Fruit fly (Drosophila melanogaster) whole organism, embryonic: ENCODE results near the gene Ada1-1.

Experiments
- ATbp ChIP-seq: fragments of 200-800 bp; sonication (Bioruptor generic); optimal IDR thresholded peaks from 2 replicates; lab custom pipeline; 2017; ENCODE audit warnings: missing biosample characterization, mild to moderate bottlenecking, missing genetic modification characterization, missing genetic modification reagents
- BEAF-32 ChIP-seq: fragments of 200-800 bp; sonication (Bioruptor generic); optimal IDR thresholded peaks from 3 replicates; lab custom pipeline; 2017; ENCODE audit warnings: missing biosample characterization, missing genetic modification characterization, mild to moderate bottlenecking, moderate library complexity, missing genetic modification reagents
- CG10267 ChIP-seq: fragments of 200-800 bp; sonication (Bioruptor generic); optimal IDR thresholded peaks from 2 replicates; lab custom pipeline; 2018; ENCODE audit warnings: missing biosample characterization, mild to moderate bottlenecking, missing genetic modification characterization, moderate library complexity
- CG10959 ChIP-seq: fragments of 200-800 bp; sonication (Bioruptor generic); IDR thresholded peaks from 2 replicates; pipeline ENCODE4 v1.3.6; 2022; ENCODE audit warnings: missing biosample characterization, missing genetic modification characterization
- CG11560 ChIP-seq: fragments of 200-800 bp; sonication (Bioruptor generic); IDR thresholded peaks from 3 replicates; pipeline ENCODE4 v1.3.6; 2022; ENCODE audit warnings: missing biosample characterization, missing genetic modification characterization
- CG12219 ChIP-seq: fragments of 200-800 bp; sonication (Bioruptor generic); optimal IDR thresholded peaks from 3 replicates; lab custom pipeline; 2018; ENCODE audit warnings: missing biosample characterization, mild to moderate bottlenecking, missing genetic modification characterization
- CG12391 ChIP-seq: fragments of 200-800 bp; sonication (Bioruptor generic); optimal IDR thresholded peaks from 3 replicates; lab custom pipeline; 2018; ENCODE audit warnings: missing biosample characterization, mild to moderate bottlenecking, missing genetic modification characterization, moderate library complexity
- CG13424 ChIP-seq: fragments of 200-800 bp; sonication (Bioruptor generic); optimal IDR thresholded peaks from 2 replicates; lab custom pipeline; 2019; ENCODE audit warnings: missing biosample characterization, mild to moderate bottlenecking, missing genetic modification characterization, moderate library complexity
- CG14441 ChIP-seq: fragments of 200-800 bp; sonication (Bioruptor generic); IDR thresholded peaks from 2 replicates; pipeline ENCODE4 v1.3.6; 2022; ENCODE audit warnings: missing biosample characterization, missing genetic modification characterization
- CG17186 ChIP-seq: fragments of 200-800 bp; sonication (Bioruptor generic); optimal IDR thresholded peaks from 3 replicates; lab custom pipeline; 2017; ENCODE audit warnings: missing biosample characterization, missing genetic modification reagents, missing genetic modification characterization
- CG17359 ChIP-seq: fragments of 200-800 bp; sonication (Bioruptor generic); optimal IDR thresholded peaks from 3 replicates; lab custom pipeline; 2018; ENCODE audit warnings: missing biosample characterization, mild to moderate bottlenecking, missing genetic modification characterization, moderate library complexity
- CG17612 ChIP-seq: fragments of 200-800 bp; sonication (Bioruptor generic); IDR thresholded peaks from 2 replicates; pipeline ENCODE4 v1.3.6; 2022; ENCODE audit warnings: missing biosample characterization, missing genetic modification characterization
- CG2712 ChIP-seq: fragments of 200-800 bp; optimal IDR thresholded peaks from 3 replicates; lab custom pipeline; 2019; ENCODE audit warnings: missing biosample characterization, mild to moderate bottlenecking, missing genetic modification characterization, moderate library complexity
- CG31224 ChIP-seq: fragments of 200-800 bp; sonication (Bioruptor generic); IDR thresholded peaks from 2 replicates; pipeline ENCODE4 v1.3.6; 2022; ENCODE audit warnings: missing biosample characterization, missing genetic modification characterization
- CG3281 ChIP-seq: fragments of 200-800 bp; sonication (Bioruptor generic); optimal IDR thresholded peaks from 3 replicates; lab custom pipeline; 2017; ENCODE audit warnings: missing biosample characterization, mild to moderate bottlenecking, missing genetic modification characterization
- CG6654 ChIP-seq: fragments of 200-800 bp; sonication (Bioruptor generic); optimal IDR thresholded peaks from 2 replicates; lab custom pipeline; 2017; ENCODE audit warnings: missing biosample characterization, mild to moderate bottlenecking, missing genetic modification characterization
- CG6854 ChIP-seq: fragments of 200-800 bp; sonication (Bioruptor generic); optimal IDR thresholded peaks from 3 replicates; lab custom pipeline; 2017; ENCODE audit warnings: missing biosample characterization, mild to moderate bottlenecking, missing genetic modification characterization
- CG7357 ChIP-seq: fragments of 200-800 bp; sonication (Bioruptor generic); IDR thresholded peaks from 3 replicates; pipeline ENCODE4 v1.3.6; 2022; ENCODE audit warnings: missing biosample characterization, missing genetic modification characterization
- CG8478 ChIP-seq: fragments of >200 bp; optimal IDR thresholded peaks from 2 replicates; lab custom pipeline; 2018
- D19B ChIP-seq: fragments of 200-800 bp; sonication (Bioruptor generic); optimal IDR thresholded peaks from 2 replicates; lab custom pipeline; 2017; ENCODE audit warnings: missing biosample characterization, mild to moderate bottlenecking, missing genetic modification characterization
- Dip3 ChIP-seq: fragments of 200-800 bp; sonication (Bioruptor generic); optimal IDR thresholded peaks from 3 replicates; lab custom pipeline; 2016; ENCODE audit warnings: missing biosample characterization, missing genetic modification characterization
- Gug ChIP-seq: fragments of 200-800 bp; sonication (Bioruptor generic); IDR thresholded peaks from 4 replicates; pipeline ENCODE4 v1.3.6; 2022; ENCODE audit warnings: missing biosample characterization, missing genetic modification characterization
- HmgD ChIP-seq: fragments of 200-800 bp; sonication (Bioruptor generic); optimal IDR thresholded peaks from 3 replicates; lab custom pipeline; 2016; ENCODE audit warnings: missing biosample characterization, missing genetic modification characterization
- Hr78 ChIP-seq, 2 experiments: fragments of 200-800 bp in 1 of 2; fragments of >200 bp in 1 of 2; sonication (Bioruptor generic) in 1 of 2; optimal IDR thresholded peaks; 2 replicates each; lab custom pipeline; 2017 to 2019; ENCODE audit warnings: missing biosample characterization in 2 of 2, missing genetic modification characterization in 2 of 2, mild to moderate bottlenecking in 1 of 2, moderate library complexity in 1 of 2
- Lim3 ChIP-seq: fragments of 200-800 bp; sonication (Bioruptor generic); IDR thresholded peaks from 2 replicates; pipeline ENCODE4 v1.3.6; 2022; ENCODE audit warnings: missing biosample characterization, missing genetic modification characterization
- Lpt ChIP-seq: fragments of >200 bp; optimal IDR thresholded peaks from 2 replicates; lab custom pipeline; 2018; ENCODE audit warnings: missing biosample characterization, missing genetic modification characterization
- Med ChIP-seq: fragments of 200-800 bp; sonication (Bioruptor generic); peaks from one replicate; lab custom pipeline; 2016; ENCODE audit warnings: missing biosample characterization, missing genetic modification characterization, mild to moderate bottlenecking, inconsistent platforms, moderate library complexity
- Meics ChIP-seq: fragments of 200-800 bp; sonication (Bioruptor generic); optimal IDR thresholded peaks from 2 replicates; lab custom pipeline; 2017; ENCODE audit warnings: missing biosample characterization, mild to moderate bottlenecking, missing genetic modification characterization
- PHDP ChIP-seq: fragments of 200-800 bp; sonication (Bioruptor generic); optimal IDR thresholded peaks from 3 replicates; lab custom pipeline; 2018; ENCODE audit warnings: missing biosample characterization, mild to moderate bottlenecking, missing genetic modification characterization, moderate library complexity
- az2 ChIP-seq: fragments of 200-800 bp; sonication (Bioruptor generic); optimal IDR thresholded peaks from 3 replicates; lab custom pipeline; 2016; ENCODE audit warnings: missing biosample characterization, missing genetic modification characterization
- btn ChIP-seq: fragments of 200-800 bp; sonication (Bioruptor generic); optimal IDR thresholded peaks from 2 replicates; lab custom pipeline; 2016; ENCODE audit warnings: missing biosample characterization, missing genetic modification characterization
- disco-r ChIP-seq: fragments of 200-800 bp; sonication (Bioruptor generic); optimal IDR thresholded peaks from 2 replicates; lab custom pipeline; 2016; ENCODE audit warnings: missing biosample characterization, missing genetic modification characterization
- ewg ChIP-seq: fragments of 200-800 bp; sonication (Bioruptor generic); optimal IDR thresholded peaks from 3 replicates; lab custom pipeline; 2017; ENCODE audit warnings: mild to moderate bottlenecking, missing biosample characterization, missing genetic modification reagents, missing genetic modification characterization
- eyg ChIP-seq: fragments of 200-800 bp; sonication (Bioruptor generic); optimal IDR thresholded peaks from 3 replicates; lab custom pipeline; 2016; ENCODE audit warnings: missing biosample characterization, missing genetic modification characterization
- inv ChIP-seq: fragments of 200-800 bp; sonication (Bioruptor generic); IDR thresholded peaks from 2 replicates; pipeline ENCODE4 v1.3.6; 2022; ENCODE audit warnings: missing biosample characterization, missing genetic modification characterization; ENCODE audit not compliant: partially characterized antibody
- mirr ChIP-seq: fragments of 200-800 bp; sonication (Bioruptor generic); optimal IDR thresholded peaks from 3 replicates; lab custom pipeline; 2018; ENCODE audit warnings: missing biosample characterization, mild to moderate bottlenecking, missing genetic modification characterization
- nerfin-1 ChIP-seq: fragments of 200-800 bp; sonication (Bioruptor generic); optimal IDR thresholded peaks from 3 replicates; lab custom pipeline; 2019; ENCODE audit warnings: missing biosample characterization, mild to moderate bottlenecking, missing genetic modification characterization, moderate library complexity
- prd ChIP-seq, 3 experiments: fragments of >200 bp in 2 of 3; fragments of 200-800 bp in 1 of 3; sonication (Bioruptor generic) in 1 of 3; optimal IDR thresholded peaks in 2 of 3; IDR thresholded peaks in 1 of 3; 2 replicates in 2 of 3; 3 replicates in 1 of 3; pipeline versions ENCODE4 v1.3.6 to Lab custom; 2017 to 2022; ENCODE audit warnings: missing biosample characterization in 1 of 3, missing genetic modification characterization in 1 of 3
- pros ChIP-seq: fragments of 200-800 bp; sonication (Bioruptor generic); optimal IDR thresholded peaks from 3 replicates; lab custom pipeline; 2019; ENCODE audit warnings: missing biosample characterization, mild to moderate bottlenecking, missing genetic modification characterization, moderate library complexity
- rib ChIP-seq: fragments of 200-800 bp; sonication (Bioruptor generic); IDR thresholded peaks from 2 replicates; pipeline ENCODE4 v1.3.6; 2022; ENCODE audit warnings: missing biosample characterization, missing genetic modification characterization
- ro ChIP-seq: fragments of 200-800 bp; sonication (Bioruptor generic); IDR thresholded peaks from 2 replicates; pipeline ENCODE4 v1.3.6; 2022; ENCODE audit warnings: missing biosample characterization, missing genetic modification characterization
- salm ChIP-seq: fragments of 200-800 bp; sonication (Bioruptor generic); optimal IDR thresholded peaks from 2 replicates; lab custom pipeline; 2018; ENCODE audit warnings: missing biosample characterization, mild to moderate bottlenecking, missing genetic modification characterization
- shn ChIP-seq: fragments of 200-800 bp; sonication (Bioruptor generic); optimal IDR thresholded peaks from 3 replicates; lab custom pipeline; 2016; ENCODE audit warnings: missing biosample characterization, missing genetic modification characterization
- slbo ChIP-seq: fragments of 200-800 bp; sonication (Bioruptor generic); IDR thresholded peaks from 2 replicates; pipeline ENCODE4 v1.3.6; 2022; ENCODE audit warnings: missing biosample characterization, missing genetic modification characterization
- stwl ChIP-seq: fragments of 200-800 bp; sonication (Bioruptor generic); optimal IDR thresholded peaks from 3 replicates; lab custom pipeline; 2018; ENCODE audit warnings: missing biosample characterization, mild to moderate bottlenecking, missing genetic modification characterization, moderate library complexity
- tap ChIP-seq: fragments of 200-800 bp; optimal IDR thresholded peaks from 3 replicates; lab custom pipeline; 2019; ENCODE audit warnings: missing biosample characterization, mild to moderate bottlenecking, missing genetic modification characterization, moderate library complexity
- tgo ChIP-seq: fragments of 200-800 bp; sonication (Bioruptor generic); IDR thresholded peaks from 3 replicates; pipeline ENCODE4 v1.3.6; 2022; ENCODE audit warnings: missing biosample characterization, missing genetic modification characterization
- tll ChIP-seq, 2 experiments: fragments of 200-800 bp in 1 of 2; fragments of >200 bp in 1 of 2; sonication (Bioruptor generic) in 1 of 2; optimal IDR thresholded peaks; 2 replicates each; lab custom pipeline; 2017 to 2019; ENCODE audit warnings: missing biosample characterization in 2 of 2, missing genetic modification characterization in 2 of 2, mild to moderate bottlenecking in 1 of 2, moderate library complexity in 1 of 2
- tna ChIP-seq: fragments of 200-800 bp; sonication (Bioruptor generic); IDR thresholded peaks from 2 replicates; pipeline ENCODE4 v1.3.6; 2022; ENCODE audit warnings: missing biosample characterization, missing genetic modification characterization; ENCODE audit not compliant: partially characterized antibody
- trem ChIP-seq: fragments of 200-800 bp; optimal IDR thresholded peaks from 3 replicates; lab custom pipeline; 2019; ENCODE audit warnings: missing biosample characterization, mild to moderate bottlenecking, missing genetic modification characterization, moderate library complexity

Ada1-1 gene

DNA sequence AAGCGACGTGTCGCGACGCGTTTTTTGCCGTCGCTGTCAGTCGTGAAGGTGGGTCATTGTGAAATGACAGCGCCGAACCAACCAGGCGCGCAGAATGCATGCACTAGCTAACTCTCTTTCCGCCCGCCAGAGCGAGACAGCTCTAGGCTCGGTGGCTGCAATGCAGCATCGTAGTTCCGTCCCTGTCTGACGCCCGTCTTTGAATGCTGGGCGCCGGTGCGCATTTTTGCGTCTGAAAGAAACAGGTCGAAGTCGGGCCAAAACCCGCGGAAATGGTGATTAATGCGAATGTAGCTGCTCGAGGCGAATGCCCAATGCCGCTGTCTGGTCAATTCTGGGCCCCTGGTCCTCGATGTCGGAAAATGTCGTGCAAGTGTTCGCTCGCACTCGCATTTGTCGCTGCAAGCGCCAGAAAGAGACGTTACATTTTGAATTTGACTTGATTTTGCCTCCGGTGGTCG lies 10.8 kb downstream of the Ada1-1 start (continued):
- TF ChIP-seq CG14441 (GFP tag; lab: Robert Waterston, UW) (no peak), Med (GFP tag; lab: Kevin White, UChicago) (peak; percentile 96), CG17359 (peak; percentile 42), ewg (peak; percentile 68), CG2712 (tag; lab: Kevin White, UChicago) (peak; percentile 66), Dip3 (GFP tag; lab: Kevin White, UChicago) (no peak), slbo (GFP tag; lab: Robert Waterston, UW) (no peak), ATbp (GFP tag; lab: Kevin White, UChicago) (peak; percentile 0), CG8478 (peak; percentile 94), nerfin-1 (tag; lab: Kevin White, UChicago) (peak; percentile 88), CG10267 (tag; lab: Kevin White, UChicago) (no peak), trem (tag; lab: Kevin White, UChicago) (peak; percentile 37), tll (GFP tag; optimal IDR thresholded peaks at IDR 0.05; lab: Kevin White, UChicago) (peak in 1 of 2 experiments; percentile 92), CG6854 (GFP tag; lab: Kevin White, UChicago) (peak; percentile 80), HmgD (GFP tag; lab: Kevin White, UChicago) (peak; percentile 98), CG3281 (peak; percentile 63), pros (peak; percentile 99), PHDP (tag; lab: Kevin White, UChicago) (peak; percentile 49), CG7357 (GFP tag; lab: Robert Waterston, UW) (no peak), eyg (no peak), Lpt (GFP tag; lab: Kevin White, UChicago) (no peak), Hr78 (GFP tag; optimal IDR thresholded peaks at IDR 0.05; lab: Kevin White, UChicago) (peak in 1 of 2 experiments; percentile 94), prd (optimal IDR thresholded peaks at IDR 0.05; lab: Kevin White, UChicago) (no peak), prd (GFP tag; IDR thresholded peaks at IDR 0.05; lab: Robert Waterston, UW) (no peak), mirr (GFP tag; lab: Kevin White, UChicago) (peak; percentile 80), disco-r (GFP tag; lab: Kevin White, UChicago) (peak; percentile 50), shn (GFP tag; lab: Kevin White, UChicago) (peak; percentile 71), D19B (GFP tag; lab: Kevin White, UChicago) (no peak), CG31224 (GFP tag; lab: Robert Waterston, UW) (no peak), CG17186 (GFP tag; lab: Kevin White, UChicago) (peak; percentile 87), CG6654 (GFP tag; lab: Kevin White, UChicago) (no peak), stwl (tag; lab: Kevin White, UChicago) (peak; percentile 43), tap (tag; lab: Kevin White, UChicago) (peak; percentile 57), salm (peak; percentile 43), Lim3 (GFP tag; lab: Robert Waterston, UW) (no peak), CG13424 (tag; lab: Kevin White, UChicago) (peak; percentile 19), CG11560 (tag; lab: Robert Waterston, UW) (no peak), CG12219 (GFP tag; lab: Kevin White, UChicago) (peak; percentile 85), ro (GFP tag; lab: Robert Waterston, UW) (no peak), Gug (GFP tag; lab: Robert Waterston, UW) (0 out of 4 replicates have a peak, but pooled peaks have one; percentile 15), inv (GFP tag; lab: Robert Waterston, UW) (no peak), btn (peak; percentile 62), CG17612 (GFP tag; lab: Robert Waterston, UW) (no peak), rib (GFP tag; lab: Robert Waterston, UW) (no peak), CG10959 (GFP tag; lab: Robert Waterston, UW) (no peak), tgo (GFP tag; lab: Robert Waterston, UW) (no peak), Meics (GFP tag; lab: Kevin White, UChicago) (no peak), tna (GFP tag; lab: Robert Waterston, UW) (no peak), BEAF-32 (GFP tag; lab: Kevin White, UChicago) (peak; percentile 11), CG12391 (tag; lab: Kevin White, UChicago) (peak; percentile 24), az2 (GFP tag; lab: Kevin White, UChicago) (no peak)
